Fruit fly (Drosophila melanogaster): ENCODE data around the gene CG7715.

- TF ChIP-seq CTCF (optimal IDR thresholded peaks at IDR 0.05) (no peak), CG8478 (optimal IDR thresholded peaks at IDR 0.05) (no peak)
These were observed 10.6 kb upstream of the CG7715 start for dm6 chr3R:18738705-18739434.

Data from S2 (cell line).